Fruit fly (Drosophila melanogaster) whole organism, embryonic: ENCODE measurements around the gene CG5805.

Source experiments
- Aef1 ChIP-seq: fragments of 200-800 bp; sonication (Bioruptor generic); IDR thresholded peaks from 3 replicates; pipeline ENCODE4 v1.3.6; 2022; ENCODE audit warnings: missing biosample characterization, missing genetic modification characterization
- CG10147 ChIP-seq: fragments of 200-800 bp; sonication (Bioruptor generic); optimal IDR thresholded peaks from 2 replicates; lab custom pipeline; 2019; ENCODE audit warnings: missing biosample characterization, mild to moderate bottlenecking, missing genetic modification characterization, moderate library complexity
- CG1024 ChIP-seq: fragments of 200-800 bp; sonication (Bioruptor generic); IDR thresholded peaks from 2 replicates; pipeline ENCODE4 v1.3.6; 2022; ENCODE audit warnings: missing biosample characterization, missing genetic modification characterization
- CG10654 ChIP-seq: fragments of 200-800 bp; sonication (Bioruptor generic); optimal IDR thresholded peaks from 2 replicates; lab custom pipeline; 2016; ENCODE audit warnings: missing biosample characterization, missing genetic modification characterization
- CG10979 ChIP-seq: fragments of 200-800 bp; sonication (Bioruptor generic); optimal IDR thresholded peaks from 2 replicates; lab custom pipeline; 2018; ENCODE audit warnings: missing biosample characterization, mild to moderate bottlenecking, missing genetic modification characterization, moderate library complexity
- CG11093 ChIP-seq: fragments of 200-800 bp; sonication (Bioruptor generic); IDR thresholded peaks from 3 replicates; pipeline ENCODE4 v1.3.6; 2022; ENCODE audit warnings: missing biosample characterization, missing genetic modification characterization
- CG11504 ChIP-seq: fragments of 200-800 bp; sonication (Bioruptor generic); optimal IDR thresholded peaks from 3 replicates; lab custom pipeline; 2019; ENCODE audit warnings: missing biosample characterization, mild to moderate bottlenecking, missing genetic modification characterization, moderate library complexity
- CG13296 ChIP-seq: fragments of 200-800 bp; sonication (Bioruptor generic); optimal IDR thresholded peaks from 3 replicates; lab custom pipeline; 2018; ENCODE audit warnings: missing biosample characterization, mild to moderate bottlenecking, missing genetic modification characterization
- CG16815 ChIP-seq: fragments of 200-800 bp; sonication (Bioruptor generic); optimal IDR thresholded peaks from 3 replicates; lab custom pipeline; 2017; ENCODE audit warnings: missing biosample characterization, mild to moderate bottlenecking, missing genetic modification characterization
- CG17912 ChIP-seq: fragments of 200-800 bp; sonication (Bioruptor generic); optimal IDR thresholded peaks from 2 replicates; lab custom pipeline; 2018; ENCODE audit warnings: missing biosample characterization, mild to moderate bottlenecking, missing genetic modification characterization
- CG2120 ChIP-seq: fragments of 200-800 bp; sonication (Bioruptor generic); optimal IDR thresholded peaks from 3 replicates; lab custom pipeline; 2016; ENCODE audit warnings: missing biosample characterization, missing genetic modification characterization
- CG2712 ChIP-seq: fragments of 200-800 bp; optimal IDR thresholded peaks from 3 replicates; lab custom pipeline; 2019; ENCODE audit warnings: missing biosample characterization, mild to moderate bottlenecking, missing genetic modification characterization, moderate library complexity
- CG31365 ChIP-seq: fragments of 200-800 bp; sonication (Bioruptor generic); optimal IDR thresholded peaks from 2 replicates; lab custom pipeline; 2018; ENCODE audit warnings: missing biosample characterization, mild to moderate bottlenecking, missing genetic modification characterization
- CG31388 ChIP-seq: fragments of 200-800 bp; sonication (Bioruptor generic); optimal IDR thresholded peaks from 2 replicates; lab custom pipeline; 2016; ENCODE audit warnings: missing biosample characterization, missing genetic modification characterization
- CG32532 ChIP-seq: fragments of 200-800 bp; sonication (Bioruptor generic); IDR thresholded peaks from 2 replicates; pipeline ENCODE4 v1.3.6; 2022; ENCODE audit warnings: missing biosample characterization, missing genetic modification characterization
- CG32767 ChIP-seq: fragments of 200-800 bp; sonication (Bioruptor generic); IDR thresholded peaks from 2 replicates; pipeline ENCODE4 v1.3.6; 2022; ENCODE audit warnings: missing biosample characterization, missing genetic modification characterization
- CG3407 ChIP-seq: fragments of 200-800 bp; sonication (Bioruptor generic); optimal IDR thresholded peaks from 2 replicates; lab custom pipeline; 2018; ENCODE audit warnings: missing biosample characterization, mild to moderate bottlenecking, missing genetic modification characterization
- CG5245 ChIP-seq: fragments of 200-800 bp; sonication (Bioruptor generic); optimal IDR thresholded peaks from 3 replicates; lab custom pipeline; 2016; ENCODE audit warnings: missing biosample characterization, missing genetic modification characterization
- CG6254 ChIP-seq: fragments of 200-800 bp; sonication (Bioruptor generic); optimal IDR thresholded peaks from 3 replicates; lab custom pipeline; 2017; ENCODE audit warnings: mild to moderate bottlenecking, missing biosample characterization, missing genetic modification reagents, missing genetic modification characterization
- CG7786 ChIP-seq: fragments of 200-800 bp; sonication (Bioruptor generic); optimal IDR thresholded peaks from 2 replicates; lab custom pipeline; 2016; ENCODE audit warnings: missing biosample characterization, missing genetic modification characterization
- CG7839 ChIP-seq: fragments of 200-800 bp; sonication (Bioruptor generic); optimal IDR thresholded peaks from 3 replicates; lab custom pipeline; 2018; ENCODE audit warnings: missing biosample characterization, mild to moderate bottlenecking, missing genetic modification characterization, moderate library complexity
- CG9215 ChIP-seq: fragments of 200-800 bp; sonication (Bioruptor generic); IDR thresholded peaks from 2 replicates; pipeline ENCODE4 v1.3.6; 2022; ENCODE audit warnings: missing biosample characterization, missing genetic modification characterization
- D19B ChIP-seq: fragments of 200-800 bp; sonication (Bioruptor generic); optimal IDR thresholded peaks from 2 replicates; lab custom pipeline; 2017; ENCODE audit warnings: missing biosample characterization, mild to moderate bottlenecking, missing genetic modification characterization
- Fer3 ChIP-seq: fragments of 200-800 bp; sonication (Bioruptor generic); optimal IDR thresholded peaks from 2 replicates; lab custom pipeline; 2018; ENCODE audit warnings: missing biosample characterization, mild to moderate bottlenecking, missing genetic modification characterization, moderate library complexity
- Gsc ChIP-seq: fragments of 200-800 bp; sonication (Bioruptor generic); IDR thresholded peaks from 2 replicates; pipeline ENCODE4 v1.3.6; 2022; ENCODE audit warnings: missing biosample characterization, missing genetic modification characterization
- HLHmδ ChIP-seq: fragments of 200-800 bp; sonication (Bioruptor generic); optimal IDR thresholded peaks from 2 replicates; lab custom pipeline; 2018; ENCODE audit warnings: missing biosample characterization, mild to moderate bottlenecking, missing genetic modification characterization, moderate library complexity
- Hand ChIP-seq: fragments of 200-800 bp; sonication (Bioruptor generic); optimal IDR thresholded peaks from 2 replicates; lab custom pipeline; 2017; ENCODE audit warnings: mild to moderate bottlenecking, missing biosample characterization, missing genetic modification reagents, missing genetic modification characterization
- Hey ChIP-seq: fragments of 200-800 bp; sonication (Bioruptor generic); optimal IDR thresholded peaks from 3 replicates; lab custom pipeline; 2018; ENCODE audit warnings: missing biosample characterization, mild to moderate bottlenecking, missing genetic modification characterization
- Kr ChIP-seq: fragments of 200-800 bp; sonication (Bioruptor generic); optimal IDR thresholded peaks from 2 replicates; lab custom pipeline; 2017; ENCODE audit warnings: missing biosample characterization, mild to moderate bottlenecking, missing genetic modification characterization
- Lim3 ChIP-seq: fragments of 200-800 bp; sonication (Bioruptor generic); IDR thresholded peaks from 2 replicates; pipeline ENCODE4 v1.3.6; 2022; ENCODE audit warnings: missing biosample characterization, missing genetic modification characterization
- Nf-YC ChIP-seq: fragments of 200-800 bp; optimal IDR thresholded peaks from 3 replicates; lab custom pipeline; 2019; ENCODE audit warnings: missing biosample characterization, mild to moderate bottlenecking, missing genetic modification characterization, moderate library complexity
- Oli ChIP-seq: fragments of 200-800 bp; sonication (Bioruptor generic); optimal IDR thresholded peaks from 2 replicates; lab custom pipeline; 2018; ENCODE audit warnings: missing biosample characterization, mild to moderate bottlenecking, missing genetic modification characterization, moderate library complexity
- Opbp ChIP-seq: fragments of 200-800 bp; sonication (Bioruptor generic); IDR thresholded peaks from 3 replicates; pipeline ENCODE4 v1.3.6; 2022; ENCODE audit warnings: missing biosample characterization, missing genetic modification characterization; ENCODE audit not compliant: partially characterized antibody
- Poxn ChIP-seq: fragments of 200-800 bp; sonication (Bioruptor generic); IDR thresholded peaks from 2 replicates; pipeline ENCODE4 v1.3.6; 2022; ENCODE audit warnings: missing biosample characterization, missing genetic modification characterization
- Rx ChIP-seq: fragments of 200-800 bp; sonication (Bioruptor generic); IDR thresholded peaks from 2 replicates; pipeline ENCODE4 v1.3.6; 2022; ENCODE audit warnings: missing biosample characterization, missing genetic modification characterization
- Sin3A ChIP-seq: fragments of >200 bp; optimal IDR thresholded peaks from 2 replicates; lab custom pipeline; 2018
- abd-A ChIP-seq: fragments of 200-800 bp; sonication (Bioruptor generic); optimal IDR thresholded peaks from 3 replicates; lab custom pipeline; 2019; ENCODE audit warnings: missing biosample characterization, mild to moderate bottlenecking, missing genetic modification characterization, moderate library complexity
- ato ChIP-seq: fragments of 200-800 bp; sonication (Bioruptor generic); IDR thresholded peaks from 2 replicates; pipeline ENCODE4 v1.3.6; 2022; ENCODE audit warnings: missing biosample characterization, missing genetic modification characterization; ENCODE audit not compliant: partially characterized antibody
- cato ChIP-seq: fragments of 200-800 bp; sonication (Bioruptor generic); optimal IDR thresholded peaks from 2 replicates; lab custom pipeline; 2016; ENCODE audit warnings: missing biosample characterization, missing genetic modification characterization, borderline replicate concordance
- chm ChIP-seq: fragments of 200-800 bp; sonication (Bioruptor generic); IDR thresholded peaks from 2 replicates; pipeline ENCODE4 v1.3.6; 2022; ENCODE audit warnings: missing biosample characterization, missing genetic modification characterization
- crp ChIP-seq, 2 experiments: fragments of 200-800 bp; sonication (Bioruptor generic); optimal IDR thresholded peaks; 2 replicates in 1 of 2; 3 replicates in 1 of 2; lab custom pipeline; 2017; ENCODE audit warnings: missing biosample characterization in 2 of 2, missing genetic modification characterization in 2 of 2, mild to moderate bottlenecking in 1 of 2, moderate library complexity in 1 of 2
- danr ChIP-seq: fragments of 200-800 bp; sonication (Bioruptor generic); IDR thresholded peaks from 2 replicates; pipeline ENCODE4 v1.3.6; 2022; ENCODE audit warnings: missing biosample characterization, missing genetic modification characterization
- dysf ChIP-seq: fragments of 200-800 bp; sonication (Bioruptor generic); IDR thresholded peaks from 3 replicates; pipeline ENCODE4 v1.3.6; 2022; ENCODE audit warnings: missing biosample characterization, missing genetic modification characterization
- eve ChIP-seq, 2 experiments: fragments of >200 bp; optimal IDR thresholded peaks; 2 replicates each; lab custom pipeline; 2017; ENCODE audit warnings: missing biosample characterization in 2 of 2, missing genetic modification characterization in 2 of 2
- gcm2 ChIP-seq: fragments of 200-800 bp; sonication (Bioruptor generic); optimal IDR thresholded peaks from 2 replicates; lab custom pipeline; 2016; ENCODE audit warnings: missing biosample characterization, missing genetic modification characterization
- h ChIP-seq: fragments of >200 bp; optimal IDR thresholded peaks from 2 replicates; lab custom pipeline; 2017
- inv ChIP-seq: fragments of 200-800 bp; sonication (Bioruptor generic); IDR thresholded peaks from 2 replicates; pipeline ENCODE4 v1.3.6; 2022; ENCODE audit warnings: missing biosample characterization, missing genetic modification characterization; ENCODE audit not compliant: partially characterized antibody
- kni ChIP-seq: fragments of 200-800 bp; sonication (Bioruptor generic); optimal IDR thresholded peaks from 3 replicates; lab custom pipeline; 2017; ENCODE audit warnings: mild to moderate bottlenecking, missing biosample characterization, missing genetic modification reagents, missing genetic modification characterization
- odd ChIP-seq: fragments of 200-800 bp; sonication (Bioruptor generic); optimal IDR thresholded peaks from 2 replicates; lab custom pipeline; 2017; ENCODE audit warnings: missing biosample characterization, mild to moderate bottlenecking, missing genetic modification characterization
- so ChIP-seq: fragments of 200-800 bp; sonication (Bioruptor generic); IDR thresholded peaks from 3 replicates; pipeline ENCODE4 v1.3.6; 2022; ENCODE audit warnings: missing biosample characterization, missing genetic modification characterization
- yki ChIP-seq: fragments of >200 bp; optimal IDR thresholded peaks from 3 replicates; lab custom pipeline; 2018

CG5805 gene

dm6 chr3R:24787042-24787565 is at the start of gene CG5805 (continued):
- TF ChIP-seq CG7839 (tag; lab: Kevin White, UChicago) (peak; percentile 81), crp (GFP tag; optimal IDR thresholded peaks at IDR 0.05; lab: Kevin White, UChicago) (peak in 1 of 2 experiments; percentile 55), danr (GFP tag; lab: Robert Waterston, UW) (peak; percentile 59; the same call in 1 of the 2 replicates), gcm2 (GFP tag; lab: Kevin White, UChicago) (peak; percentile 61), Lim3 (GFP tag; lab: Robert Waterston, UW) (no peak), CG32767 (GFP tag; lab: Robert Waterston, UW) (no peak), so (GFP tag; lab: Robert Waterston, UW) (peak; percentile 67), Oli (tag; lab: Kevin White, UChicago) (peak; percentile 69), CG9215 (peak; percentile 55), Kr (GFP tag; lab: Kevin White, UChicago) (no peak), CG2120 (GFP tag; lab: Kevin White, UChicago) (peak; percentile 59), cato (GFP tag; lab: Kevin White, UChicago) (peak; percentile 68), eve (GFP tag; optimal IDR thresholded peaks at IDR 0.05; lab: Kevin White, UChicago) (no peak), CG10654 (GFP tag; lab: Kevin White, UChicago) (peak; percentile 76), D19B (peak; percentile 74), dysf (GFP tag; lab: Robert Waterston, UW) (peak; percentile 86), CG17912 (GFP tag; lab: Kevin White, UChicago) (peak; percentile 87), h (lab: Kevin White, UChicago) (no peak), Sin3A (lab: Kevin White, UChicago) (no peak), CG10979 (tag; lab: Kevin White, UChicago) (peak; percentile 73), CG16815 (GFP tag; lab: Kevin White, UChicago) (peak; percentile 53), kni (GFP tag; lab: Kevin White, UChicago) (peak; percentile 50), Fer3 (tag; lab: Kevin White, UChicago) (peak; percentile 92), Aef1 (GFP tag; lab: Robert Waterston, UW) (peak; percentile 19; the same call in 1 of the 3 replicates), inv (0 out of 2 replicates have a peak, but pooled peaks have one; percentile 21), odd (GFP tag; lab: Kevin White, UChicago) (peak; percentile 84), HLHmδ (GFP tag; lab: Kevin White, UChicago) (no peak), Poxn (GFP tag; lab: Robert Waterston, UW) (no peak), CG11504 (tag; lab: Kevin White, UChicago) (peak; percentile 80), yki (lab: Kevin White, UChicago) (no peak), CG7786 (GFP tag; lab: Kevin White, UChicago) (peak; percentile 16), Hey (tag; lab: Kevin White, UChicago) (peak; percentile 62), CG10147 (peak; percentile 80), CG5245 (GFP tag; lab: Kevin White, UChicago) (peak; percentile 60), CG2712 (tag; lab: Kevin White, UChicago) (peak; percentile 70), CG11093 (peak; percentile 14; the same call in 1 of the 3 replicates), Rx (GFP tag; lab: Robert Waterston, UW) (peak; percentile 86), CG13296 (peak; percentile 89), CG32532 (GFP tag; lab: Robert Waterston, UW) (peak; percentile 88), CG6254 (GFP tag; lab: Kevin White, UChicago) (peak; percentile 81), abd-A (tag; lab: Kevin White, UChicago) (no peak), Gsc (GFP tag; lab: Robert Waterston, UW) (no peak), CG31365 (tag; lab: Kevin White, UChicago) (peak; percentile 77), ato (GFP tag; lab: Robert Waterston, UW) (no peak), Opbp (peak; percentile 35; the same call in 1 of the 3 replicates), CG3407 (peak; percentile 79), chm (GFP tag; lab: Robert Waterston, UW) (peak; percentile 89), Nf-YC (tag; lab: Kevin White, UChicago) (no peak), CG1024 (GFP tag; lab: Robert Waterston, UW) (peak; percentile 72), Hand (peak; percentile 10), CG31388 (GFP tag; lab: Kevin White, UChicago) (peak; percentile 16)
